Fruit fly (Drosophila melanogaster): ENCODE results near the gene Rb97D.

DNA sequence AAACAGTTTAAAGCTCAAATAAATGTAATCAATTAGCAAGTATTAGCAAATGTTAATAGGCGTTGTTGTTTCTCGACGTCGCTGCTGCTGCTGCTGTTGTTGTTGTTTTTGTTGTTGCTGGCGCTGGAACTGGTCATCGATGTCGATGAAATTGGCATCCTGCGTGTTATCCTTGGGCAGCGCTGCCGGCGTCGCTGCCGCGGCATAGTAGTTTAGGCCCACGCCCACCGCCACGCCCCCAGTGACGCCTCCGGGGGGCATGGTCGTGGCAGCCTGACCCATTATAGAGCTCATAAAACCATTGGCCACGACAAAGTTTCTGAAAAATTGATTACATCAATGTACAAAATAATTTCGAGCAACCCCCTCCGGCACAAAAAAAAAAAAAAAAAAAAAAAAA is 1.3 kb upstream of the Rb97D start:
- TF ChIP-seq CTCF (optimal IDR thresholded peaks at IDR 0.05) (no peak), CG8478 (optimal IDR thresholded peaks at IDR 0.05) (no peak)

Data from S2 (cell line).